Fruit fly (Drosophila melanogaster): ENCODE data around the gene CG15167.
A peak's percentile ranks its signal among the peaks of the same experiment; 100 is the strongest.

CG15167 gene

dm6 chr2L:18719583-18719982, 20.6 kb upstream of the CG15167 start (continued):
- no peak for TF ChIP-seq Ets21C (GFP tag; optimal IDR thresholded peaks at IDR 0.05)
- TF ChIP-seq CG34406 (GFP tag; optimal IDR thresholded peaks at IDR 0.05), result no peak
- TF ChIP-seq eg (GFP tag; IDR thresholded peaks at IDR 0.05), result 0 out of 3 replicates have a peak, but pooled peaks have one; percentile 30
- TF ChIP-seq dac (GFP tag; optimal IDR thresholded peaks at IDR 0.05), result no peak
- no peak for TF ChIP-seq CG10669 (GFP tag; optimal IDR thresholded peaks at IDR 0.05)
- no peak for TF ChIP-seq CG6163 (GFP tag; IDR thresholded peaks at IDR 0.05)

DNA sequence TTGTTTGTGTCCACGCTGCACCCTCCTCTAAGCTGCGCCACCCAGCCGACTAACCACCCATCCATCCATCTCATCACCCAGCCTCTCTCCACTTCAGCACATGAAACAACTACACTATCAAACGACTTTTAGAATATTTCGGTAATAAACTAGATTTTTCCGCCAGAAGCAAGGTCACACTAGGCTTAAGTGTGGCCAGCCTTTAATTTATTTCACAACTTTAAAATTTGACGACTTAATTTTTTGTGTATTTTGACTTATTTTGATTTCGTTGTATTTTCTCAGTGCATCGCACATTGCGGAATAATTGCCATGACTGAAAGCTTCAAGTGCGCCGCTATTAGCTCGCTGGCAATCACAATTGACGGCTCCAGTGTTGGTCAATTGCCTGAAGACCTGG, 15.3 kb upstream of the CG15167 start:
- peak; percentile 22 for TF ChIP-seq CG3919 (GFP tag; optimal IDR thresholded peaks at IDR 0.05)
- TF ChIP-seq Eip93F (GFP tag; optimal IDR thresholded peaks at IDR 0.05), result no peak
- TF ChIP-seq CG6163 (GFP tag; IDR thresholded peaks at IDR 0.05), result peak; percentile 76
- no peak for TF ChIP-seq fd59A (GFP tag; optimal IDR thresholded peaks at IDR 0.05)
- peak in 1 of 2 experiments; percentile 22 for TF ChIP-seq salr (GFP tag; optimal IDR thresholded peaks at IDR 0.05)
- TF ChIP-seq CG15336 (GFP tag; IDR thresholded peaks at IDR 0.05), result peak; percentile 74
- TF ChIP-seq Ets96B (tag; optimal IDR thresholded peaks at IDR 0.05), result peak; percentile 10
- peak; percentile 74 for TF ChIP-seq CG8119 (GFP tag; IDR thresholded peaks at IDR 0.05)
- TF ChIP-seq Hr4 (GFP tag; optimal IDR thresholded peaks at IDR 0.05), result peak; percentile 87
- no peak for TF ChIP-seq svp (GFP tag)
- TF ChIP-seq achi (GFP tag; optimal IDR thresholded peaks at IDR 0.05), result peak; percentile 34
- peak; percentile 75; the same call in 2 of the 3 replicates for TF ChIP-seq eg (GFP tag; IDR thresholded peaks at IDR 0.05)
- no peak for TF ChIP-seq CG11762 (GFP tag; optimal IDR thresholded peaks at IDR 0.05; ENCODE audit: insufficient read depth)
- TF ChIP-seq Sox102F (GFP tag; optimal IDR thresholded peaks at IDR 0.05), result no peak
- TF ChIP-seq Smox (GFP tag; optimal IDR thresholded peaks at IDR 0.05), result no peak
- TF ChIP-seq Blimp-1 (GFP tag; optimal IDR thresholded peaks at IDR 0.05), result no peak
- TF ChIP-seq CG32006 (GFP tag; optimal IDR thresholded peaks at IDR 0.05), result peak; percentile 70
- TF ChIP-seq fkh (GFP tag; optimal IDR thresholded peaks at IDR 0.05), result no peak
- TF ChIP-seq CG1621 (tag; optimal IDR thresholded peaks at IDR 0.05), result no peak
- TF ChIP-seq Sox14 (GFP tag; optimal IDR thresholded peaks at IDR 0.05), result no peak
- no peak for TF ChIP-seq CG10631 (GFP tag; optimal IDR thresholded peaks at IDR 0.05)
- TF ChIP-seq fd85E (GFP tag; optimal IDR thresholded peaks at IDR 0.05), result no peak
- no peak for TF ChIP-seq CG34406 (GFP tag; optimal IDR thresholded peaks at IDR 0.05)
- TF ChIP-seq Hr38 (GFP tag; optimal IDR thresholded peaks at IDR 0.05), result no peak
- TF ChIP-seq Met (GFP tag; optimal IDR thresholded peaks at IDR 0.05), result no peak
- no peak for TF ChIP-seq CG8319 (GFP tag; optimal IDR thresholded peaks at IDR 0.05)
- TF ChIP-seq net (GFP tag; optimal IDR thresholded peaks at IDR 0.05), result no peak
- peak; percentile 17 for TF ChIP-seq OdsH (GFP tag; optimal IDR thresholded peaks at IDR 0.05)
- peak; percentile 20 for TF ChIP-seq pdm3 (GFP tag; optimal IDR thresholded peaks at IDR 0.05)
- no peak for TF ChIP-seq Lpt (GFP tag; optimal IDR thresholded peaks at IDR 0.05)
- TF ChIP-seq CG11294 (GFP tag; IDR thresholded peaks at IDR 0.05), result peak; percentile 16; the same call in 1 of the 2 replicates
- TF ChIP-seq dac (GFP tag; optimal IDR thresholded peaks at IDR 0.05), result peak; percentile 59
- TF ChIP-seq spab (GFP tag; optimal IDR thresholded peaks at IDR 0.05), result no peak
- TF ChIP-seq CG6854 (GFP tag; optimal IDR thresholded peaks at IDR 0.05), result no peak
- peak; percentile 50 for TF ChIP-seq CG6276 (GFP tag; optimal IDR thresholded peaks at IDR 0.05)
- no peak for TF ChIP-seq Hr39 (GFP tag; optimal IDR thresholded peaks at IDR 0.05)
- TF ChIP-seq topi (GFP tag; optimal IDR thresholded peaks at IDR 0.05), result no peak
- no peak for TF ChIP-seq cyc (GFP tag; optimal IDR thresholded peaks at IDR 0.05)
- TF ChIP-seq CG11902 (GFP tag; optimal IDR thresholded peaks at IDR 0.05), result no peak
- TF ChIP-seq CG16779 (tag; optimal IDR thresholded peaks at IDR 0.05), result peak; percentile 19
- TF ChIP-seq acj6 (GFP tag; optimal IDR thresholded peaks at IDR 0.05), result peak; percentile 0
- TF ChIP-seq esn (GFP tag; optimal IDR thresholded peaks at IDR 0.05), result no peak
- TF ChIP-seq CG7368 (GFP tag; optimal IDR thresholded peaks at IDR 0.05), result no peak
- TF ChIP-seq CG4318 (GFP tag; optimal IDR thresholded peaks at IDR 0.05), result peak; percentile 61
- no peak for TF ChIP-seq CG10669 (GFP tag; optimal IDR thresholded peaks at IDR 0.05)
- no peak for TF ChIP-seq CG31627 (GFP tag; optimal IDR thresholded peaks at IDR 0.05)
- peak; percentile 61 for TF ChIP-seq Gug (GFP tag; IDR thresholded peaks at IDR 0.05)
- TF ChIP-seq CG8632 (GFP tag; optimal IDR thresholded peaks at IDR 0.05), result no peak
- TF ChIP-seq dsx (GFP tag; optimal IDR thresholded peaks at IDR 0.05; ENCODE audit: poor library complexity, severe bottlenecking), result no peak
